Worm (Caenorhabditis elegans) whole organism, L4/young adult: ENCODE data around the gene irk-2.

Experiments used
- W03F9.2 ChIP-seq: fragments of 150-350 bp; optimal IDR thresholded peaks from 2 replicates; lab custom pipeline; 2014; ENCODE audit warnings: missing biosample characterization, missing genetic modification characterization
- him-1 ChIP-seq: sonication (generic microtip); optimal IDR thresholded peaks from 2 replicates; lab custom pipeline; 2016; ENCODE audit warnings: missing genotype, missing genetic modification reagents, missing genetic modification characterization, missing compliant biosample characterization

- no peak for TF ChIP-seq him-1
- TF ChIP-seq W03F9.2 (tag; lab: Kevin White, UChicago), result no peak
These were observed 46.3 kb upstream of the irk-2 start for ce11 chrX:760579-760978.
